Worm (Caenorhabditis elegans) whole organism, L4 larva: ENCODE results near the gene sid-5.
A peak's percentile ranks its signal among the peaks of the same experiment; 100 is the strongest.
"Not testable (repeated sequence)": the region's sequence is repeated elsewhere in the genome, so short reads cannot be mapped to it uniquely, and the experiment has no call there.

Source experiments
- D1046.2 ChIP-seq: fragments of 200-800 bp; sonication (Bioruptor generic); IDR thresholded peaks from 2 replicates; pipeline ENCODE4 v1.3.6; 2022; ENCODE audit warnings: missing genetic modification characterization, missing compliant biosample characterization
- F10B5.3 ChIP-seq: sonication (generic microtip); optimal IDR thresholded peaks from 2 replicates; lab custom pipeline; 2016; ENCODE audit warnings: mild to moderate bottlenecking, missing genetic modification characterization, missing compliant biosample characterization
- T26A8.4 ChIP-seq: fragments of 200-800 bp; sonication (Bioruptor generic); IDR thresholded peaks from 2 replicates; pipeline ENCODE4 v1.3.6; 2022; ENCODE audit warnings: missing genetic modification characterization, missing compliant biosample characterization
- Y105C5A.15 ChIP-seq: fragments of 200-800 bp; sonication (Bioruptor generic); IDR thresholded peaks from 2 replicates; pipeline ENCODE4 v1.3.6; 2022; ENCODE audit warnings: missing genetic modification characterization, missing compliant biosample characterization
- ZK337.2 ChIP-seq: fragments of 200-800 bp; sonication (Bioruptor generic); IDR thresholded peaks from 2 replicates; pipeline ENCODE4 v1.3.6; 2022; ENCODE audit warnings: missing genetic modification reagents, missing genetic modification characterization, missing compliant biosample characterization
- ZK546.5 ChIP-seq, 2 experiments: sonication (generic microtip); optimal IDR thresholded peaks; 2 replicates each; lab custom pipeline; 2017; ENCODE audit warnings: missing biosample characterization in 2 of 2, missing genetic modification characterization in 2 of 2
- cey-2 ChIP-seq: sonication (generic microtip); optimal IDR thresholded peaks from 3 replicates; lab custom pipeline; 2017; ENCODE audit warnings: missing genetic modification characterization, mild to moderate bottlenecking, missing compliant biosample characterization, antibody characterized with exemption, borderline replicate concordance; ENCODE audit not compliant: insufficient read depth
- fos-1 ChIP-seq: fragments of 150-350 bp; optimal IDR thresholded peaks from 2 replicates; lab custom pipeline; 2014; ENCODE audit warnings: missing biosample characterization, missing genetic modification characterization
- gei-8 ChIP-seq: fragments of 200-800 bp; sonication (Bioruptor generic); optimal IDR thresholded peaks from 2 replicates; lab custom pipeline; 2018; ENCODE audit warnings: mild to moderate bottlenecking, missing genetic modification characterization, missing compliant biosample characterization
- hif-1 ChIP-seq, 2 experiments: sonication (generic microtip); optimal IDR thresholded peaks; 2 replicates each; lab custom pipeline; 2016 to 2017; ENCODE audit warnings: missing compliant biosample characterization in 2 of 2, missing genetic modification characterization in 2 of 2, missing genetic modification reagents in 2 of 2, missing genotype in 2 of 2, mild to moderate bottlenecking in 1 of 2
- hlh-11 ChIP-seq: fragments of 200-800 bp; sonication (Bioruptor generic); optimal IDR thresholded peaks from 2 replicates; lab custom pipeline; 2018; ENCODE audit warnings: mild to moderate bottlenecking, missing genetic modification characterization, missing compliant biosample characterization
- hlh-30 ChIP-seq: sonication (generic microtip); optimal IDR thresholded peaks from 2 replicates; lab custom pipeline; 2017; ENCODE audit warnings: antibody characterized with exemption, mild to moderate bottlenecking, missing genetic modification characterization, missing compliant biosample characterization; ENCODE audit not compliant: insufficient read depth
- lin-1 ChIP-seq: fragments of 200-800 bp; sonication (Bioruptor generic); IDR thresholded peaks from 2 replicates; pipeline ENCODE4 v1.3.6; 2022; ENCODE audit warnings: missing genetic modification reagents, missing genetic modification characterization, missing compliant biosample characterization
- lin-29 ChIP-seq: fragments of 200-800 bp; sonication (Bioruptor generic); IDR thresholded peaks from 2 replicates; pipeline ENCODE4 v1.3.6; 2022; ENCODE audit warnings: missing genetic modification reagents, missing genetic modification characterization, missing compliant biosample characterization
- lir-3 ChIP-seq: sonication (generic microtip); optimal IDR thresholded peaks from 2 replicates; lab custom pipeline; 2016; ENCODE audit warnings: mild to moderate bottlenecking, missing genetic modification characterization, missing compliant biosample characterization
- mdl-1 ChIP-seq, 2 experiments: fragments of 150-350 bp in 1 of 2; sonication (generic microtip) in 1 of 2; optimal IDR thresholded peaks; 2 replicates each; lab custom pipeline; 2014 to 2017; ENCODE audit warnings: missing biosample characterization in 2 of 2, missing genetic modification characterization in 2 of 2
- mxl-2 ChIP-seq: fragments of 200-800 bp; sonication (Bioruptor generic); conservative IDR thresholded peaks from 2 replicates; pipeline ENCODE4 v1.3.6; 2022; ENCODE audit warnings: missing genetic modification reagents, missing genetic modification characterization, missing compliant biosample characterization
- mxl-3 ChIP-seq: fragments of 200-800 bp; sonication (Bioruptor generic); optimal IDR thresholded peaks from 2 replicates; lab custom pipeline; 2018; ENCODE audit warnings: mild to moderate bottlenecking, missing genetic modification characterization, missing compliant biosample characterization
- nhr-10 ChIP-seq: fragments of 150-350 bp; optimal IDR thresholded peaks from 2 replicates; lab custom pipeline; 2014; ENCODE audit warnings: missing biosample characterization, missing genetic modification characterization
- nhr-111 ChIP-seq: fragments of 200-800 bp; sonication (Bioruptor generic); optimal IDR thresholded peaks from 2 replicates; lab custom pipeline; 2018; ENCODE audit warnings: mild to moderate bottlenecking, missing genetic modification characterization, missing compliant biosample characterization
- nhr-41 ChIP-seq: fragments of 200-800 bp; sonication (Bioruptor generic); IDR thresholded peaks from 2 replicates; pipeline ENCODE4 v1.3.6; 2022; ENCODE audit warnings: missing genetic modification reagents, missing genetic modification characterization, missing compliant biosample characterization
- nhr-48 ChIP-seq: sonication (generic microtip); optimal IDR thresholded peaks from 2 replicates; lab custom pipeline; 2016; ENCODE audit warnings: mild to moderate bottlenecking, missing genetic modification characterization, missing compliant biosample characterization
- pha-4 ChIP-seq, 2 experiments: fragments of 150-350 bp in 1 of 2; fragments of 200-800 bp in 1 of 2; sonication (Bioruptor generic) in 1 of 2; IDR thresholded peaks in 1 of 2; optimal IDR thresholded peaks in 1 of 2; 2 replicates each; pipeline versions ENCODE4 v1.3.6 to Lab custom; 2014 to 2022; ENCODE audit warnings: missing genetic modification characterization in 2 of 2, missing genetic modification reagents in 2 of 2, missing biosample characterization in 1 of 2, missing compliant biosample characterization in 1 of 2
- set-16 ChIP-seq: fragments of 200-800 bp; sonication (Bioruptor generic); IDR thresholded peaks from 2 replicates; pipeline ENCODE4 v1.3.6; 2022; ENCODE audit warnings: missing genetic modification reagents, missing genetic modification characterization, missing compliant biosample characterization
- snpc-4 ChIP-seq: fragments of 150-350 bp; optimal IDR thresholded peaks from 2 replicates; lab custom pipeline; 2014; ENCODE audit warnings: missing biosample characterization, missing genetic modification characterization
- unc-39 ChIP-seq: sonication (generic microtip); optimal IDR thresholded peaks from 2 replicates; lab custom pipeline; 2017; ENCODE audit warnings: missing biosample characterization, missing genetic modification characterization
- unc-62 ChIP-seq, 3 experiments: fragments of 150-350 bp in 1 of 3; sonication (generic microtip); optimal IDR thresholded peaks in 2 of 3; peaks in 1 of 3; 1 replicate in 1 of 3; 2 replicates in 2 of 3; lab custom pipeline; 2014 to 2017; ENCODE audit warnings: missing biosample characterization in 3 of 3, missing genetic modification characterization in 3 of 3, missing genetic modification reagents in 3 of 3, missing genotype in 1 of 3
- zip-2 ChIP-seq: fragments of 150-350 bp; optimal IDR thresholded peaks from 2 replicates; lab custom pipeline; 2014; ENCODE audit warnings: missing biosample characterization, missing genetic modification characterization
- ztf-11 ChIP-seq: fragments of 150-350 bp; optimal IDR thresholded peaks from 2 replicates; lab custom pipeline; 2014; ENCODE audit warnings: missing biosample characterization, missing genetic modification characterization

The sid-5 gene

DNA sequence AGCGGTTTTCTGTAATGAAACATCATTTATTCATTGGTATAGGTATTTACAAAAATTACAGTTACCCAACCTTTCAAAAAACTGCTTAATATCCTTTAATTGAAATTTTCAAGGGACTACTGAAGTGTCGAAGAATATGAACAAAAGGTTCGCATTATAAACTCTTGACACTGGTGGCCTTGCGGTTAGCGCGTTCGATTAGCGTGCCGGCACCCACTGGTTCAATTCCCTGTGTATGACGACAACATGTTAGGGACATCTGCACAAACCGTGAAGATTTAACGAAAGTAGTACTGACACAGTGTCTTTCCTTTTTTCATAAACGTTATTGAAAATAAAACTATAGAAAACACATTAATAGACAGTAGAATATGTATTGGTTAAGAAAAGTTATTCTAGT is 36.8 kb upstream of the sid-5 start (continued):
- TF ChIP-seq D1046.2 (GFP tag; lab: Robert Waterston, UW) (peak; percentile 47; the same call in 1 of the 2 replicates), lir-3 (tag; lab: Kevin White, UChicago) (peak; percentile 81), hlh-30 (tag; lab: Kevin White, UChicago) (peak; percentile 62)

DNA sequence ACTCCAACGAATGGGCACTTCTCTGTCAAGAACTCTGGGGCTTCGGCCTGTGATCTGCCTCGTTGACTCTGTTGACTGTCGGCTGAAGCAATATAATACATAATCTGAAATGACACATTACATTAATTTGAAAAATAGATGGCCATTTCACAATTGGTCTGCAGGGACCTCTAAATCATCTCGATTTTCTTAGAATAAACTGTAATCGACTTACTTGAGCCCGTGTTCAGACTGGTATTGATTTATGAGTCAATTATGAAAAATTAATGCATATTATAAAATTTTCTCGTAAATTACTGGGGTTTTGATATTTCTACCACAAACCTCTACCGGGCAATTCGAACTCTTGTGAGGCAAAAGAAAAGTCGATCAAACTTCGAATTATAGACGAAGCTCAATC is 35.9 kb upstream of the sid-5 start, which contains the start of gene C53B7.6:
TSS of gene C53B7.6 (minus strand) at position 101 of the 400 bp plus-strand sequence.
- TF ChIP-seq nhr-48 (tag; lab: Kevin White, UChicago); Y105C5A.15 (GFP tag; lab: Robert Waterston, UW); mxl-2 (GFP tag; lab: Robert Waterston, UW): not testable (repeated sequence)

DNA sequence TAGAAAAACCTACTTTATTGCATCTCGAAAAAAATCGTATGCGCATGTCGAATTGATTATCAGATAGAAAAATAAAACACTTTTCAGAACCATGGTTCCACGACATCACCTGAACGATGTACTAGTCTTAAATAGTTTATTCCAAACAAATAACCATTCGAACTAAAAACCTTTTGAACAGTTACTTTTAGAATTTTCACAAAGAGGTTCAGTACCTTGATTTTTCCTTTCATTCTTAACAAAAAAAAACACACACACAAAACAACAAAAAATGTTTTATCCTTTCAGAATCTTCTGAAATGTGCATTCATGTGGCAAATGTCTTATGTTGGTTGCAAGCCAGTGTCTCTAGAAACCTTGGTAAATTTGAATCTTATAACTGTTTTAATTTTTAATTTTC is 29.8 kb upstream of the sid-5 start, which contains the start of gene F41C6.4:
TSS of gene F41C6.4 (minus strand) at position 101 of the 400 bp plus-strand sequence.
- TF ChIP-seq nhr-41 = no peak
- TF ChIP-seq nhr-10 = no peak
- no peak for TF ChIP-seq ZK337.2 (GFP tag; lab: Robert Waterston, UW)
- no peak for TF ChIP-seq nhr-111 (GFP tag; lab: Kevin White, UChicago)
- no peak for TF ChIP-seq unc-39 (tag; lab: Kevin White, UChicago)
- TF ChIP-seq lin-29 (GFP tag; lab: Robert Waterston, UW) = no peak
- TF ChIP-seq lin-1 (GFP tag; lab: Robert Waterston, UW) = no peak
- TF ChIP-seq gei-8 (GFP tag; lab: Kevin White, UChicago) = no peak
- no peak for TF ChIP-seq ZK546.5 (tag; optimal IDR thresholded peaks at IDR 0.05; lab: Kevin White, UChicago)
- TF ChIP-seq, all 104 proteins: peak for 0

DNA sequence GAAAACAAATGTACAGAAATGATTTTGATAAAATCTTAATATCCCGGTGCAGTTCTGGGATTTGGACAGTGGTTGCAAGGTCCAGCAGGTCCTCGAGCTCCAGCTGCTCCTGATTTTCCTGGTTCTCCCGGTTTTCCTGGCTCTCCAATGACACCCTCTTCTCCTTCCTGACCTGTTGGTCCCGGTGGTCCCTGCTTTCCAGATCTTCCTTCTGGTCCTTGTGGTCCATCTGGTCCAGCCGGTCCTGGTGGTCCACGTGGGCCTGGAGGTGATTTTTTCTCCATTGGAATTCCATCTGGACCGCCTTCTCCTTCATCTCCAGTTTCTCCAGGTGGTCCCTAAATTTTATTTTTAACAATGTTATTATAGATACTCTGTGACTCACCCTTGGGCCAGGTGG is 29.2 kb upstream of the sid-5 start:
- TF ChIP-seq snpc-4 (no peak), T26A8.4 (no peak), hlh-11 (no peak), cey-2 (tag; lab: Kevin White, UChicago) (no peak), unc-62 (GFP tag; optimal IDR thresholded peaks at IDR 0.05 in 1 of 2; lab: Kevin White, UChicago) (peak in 1 of 2 experiments; percentile 0), unc-62 (tag; optimal IDR thresholded peaks at IDR 0.05; lab: Kevin White, UChicago) (no peak), pha-4 (GFP tag; IDR thresholded peaks at IDR 0.05; lab: Robert Waterston, UW) (no peak), pha-4 (tag; optimal IDR thresholded peaks at IDR 0.05; lab: Kevin White, UChicago) (no peak), set-16 (peak; percentile 80), F10B5.3 (tag; lab: Kevin White, UChicago) (no peak), mxl-2 (GFP tag; lab: Robert Waterston, UW) (no peak)

DNA sequence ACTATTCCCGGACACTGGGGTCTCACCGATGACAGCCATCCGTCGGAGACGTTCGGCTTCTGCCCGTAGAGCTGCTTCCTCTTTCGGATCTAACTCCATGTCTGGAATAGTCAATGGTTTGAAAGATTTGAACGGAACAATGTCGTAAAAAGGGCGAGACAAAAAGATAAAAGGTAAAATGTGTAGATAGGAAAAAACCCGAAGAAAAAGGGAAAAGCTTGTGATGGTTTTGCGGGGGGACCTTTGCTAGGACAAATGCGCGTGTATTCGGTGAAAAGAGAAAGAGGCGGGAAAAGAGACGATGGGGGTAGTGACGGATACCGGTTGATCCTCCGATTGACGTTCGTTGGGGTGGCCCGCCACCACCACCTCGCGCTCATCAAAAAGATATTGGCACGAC is 27.1 kb upstream of the sid-5 start, which contains the start of gene col-173:
TSS of gene col-173 (minus strand) at position 101 of the 400 bp plus-strand sequence.
- TF ChIP-seq hif-1 (tag; optimal IDR thresholded peaks at IDR 0.05; lab: Kevin White, UChicago) (no peak), zip-2 (tag; lab: Kevin White, UChicago) (no peak), unc-62 (GFP tag; optimal IDR thresholded peaks at IDR 0.05 in 1 of 2; lab: Kevin White, UChicago) (peak in 1 of 2 experiments; percentile 83), unc-62 (tag; optimal IDR thresholded peaks at IDR 0.05; lab: Kevin White, UChicago) (no peak), mdl-1 (tag; optimal IDR thresholded peaks at IDR 0.05; lab: Kevin White, UChicago) (no peak), fos-1 (tag; lab: Kevin White, UChicago) (no peak), T26A8.4 (no peak), ztf-11 (no peak), ZK546.5 (tag; optimal IDR thresholded peaks at IDR 0.05; lab: Kevin White, UChicago) (no peak)

DNA sequence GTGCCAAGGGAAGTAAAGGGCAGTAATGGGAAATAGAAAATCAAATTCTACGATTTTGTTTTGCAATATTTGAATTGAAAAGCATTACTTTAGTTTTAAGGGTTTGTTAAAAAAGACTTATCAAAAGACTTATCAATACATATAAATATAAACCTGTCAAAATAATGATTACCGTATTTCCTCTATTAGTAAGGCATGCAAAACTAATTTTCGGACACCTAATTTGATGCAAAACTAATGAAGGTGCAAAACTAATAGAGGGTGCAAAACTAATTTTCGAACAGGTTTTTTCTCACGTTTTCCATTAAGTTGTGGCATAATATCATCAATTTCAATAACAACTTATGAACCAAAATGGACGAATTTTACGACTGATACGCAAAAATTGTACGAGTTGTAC is 22.7 kb upstream of the sid-5 start, which contains the start of gene F41C6.6:
TSS of gene F41C6.6 (minus strand) at position 101 of the 400 bp plus-strand sequence.
- not testable (repeated sequence) for TF ChIP-seq mxl-3 (GFP tag; lab: Kevin White, UChicago); lin-29 (GFP tag; lab: Robert Waterston, UW); hif-1 (tag; optimal IDR thresholded peaks at IDR 0.05; lab: Kevin White, UChicago)
